Worm (Caenorhabditis elegans) whole organism, midembryonic: ENCODE data around the gene Y45F10B.8.
"Not testable (repeated sequence)": the region's sequence is repeated elsewhere in the genome, so short reads cannot be mapped to it uniquely, and the experiment has no call there.

ENCODE experiments used
- cog-1 ChIP-seq: sonication (generic microtip); optimal IDR thresholded peaks from 2 replicates; lab custom pipeline; 2016; ENCODE audit warnings: missing genetic modification characterization, missing compliant biosample characterization
- klf-2 ChIP-seq: fragments of 200-800 bp; sonication (Bioruptor generic); conservative IDR thresholded peaks from 2 replicates; pipeline ENCODE4 v1.3.6; 2022; ENCODE audit warnings: missing genetic modification reagents, missing genetic modification characterization, missing compliant biosample characterization
- med-1 ChIP-seq: sonication (generic microtip); optimal IDR thresholded peaks from 2 replicates; lab custom pipeline; 2017; ENCODE audit warnings: missing genetic modification characterization, mild to moderate bottlenecking, missing compliant biosample characterization, antibody characterized with exemption, missing genetic modification reagents; ENCODE audit not compliant: insufficient read depth

ce11 chrIV:13588544-13589043 is 10.5 kb upstream of the Y45F10B.8 start, which contains the start of gene sru-9:
- TF ChIP-seq cog-1 (tag; lab: Kevin White, UChicago); med-1 (GFP tag; lab: Kevin White, UChicago); klf-2 (GFP tag; lab: Robert Waterston, UW): not testable (repeated sequence)
